Worm (Caenorhabditis elegans) whole organism, L2 larva: Measurements from ENCODE around the gene fbxa-10.
A peak's percentile ranks its signal among the peaks of the same experiment; 100 is the strongest.

ENCODE experiments used
- F13H6.1 ChIP-seq: sonication (generic microtip); optimal IDR thresholded peaks from 2 replicates; lab custom pipeline; 2016; ENCODE audit warnings: missing genetic modification characterization, missing compliant biosample characterization
- R02D3.7 ChIP-seq: fragments of 150-350 bp; optimal IDR thresholded peaks from 2 replicates; lab custom pipeline; 2014; ENCODE audit warnings: missing biosample characterization, missing genetic modification characterization
- Y55F3AM.14 ChIP-seq: fragments of 200-800 bp; sonication (Bioruptor generic); optimal IDR thresholded peaks from 2 replicates; lab custom pipeline; 2018; ENCODE audit warnings: mild to moderate bottlenecking, missing genetic modification characterization, missing compliant biosample characterization
- ZK546.5 ChIP-seq: sonication (generic microtip); optimal IDR thresholded peaks from 2 replicates; lab custom pipeline; 2017; ENCODE audit warnings: missing biosample characterization, missing genetic modification characterization
- alr-1 ChIP-seq: fragments of 150-350 bp; optimal IDR thresholded peaks from 2 replicates; lab custom pipeline; 2014; ENCODE audit warnings: missing biosample characterization, missing genetic modification characterization
- aly-2 ChIP-seq: fragments of 150-350 bp; optimal IDR thresholded peaks from 2 replicates; lab custom pipeline; 2014; ENCODE audit warnings: missing biosample characterization, missing genetic modification characterization
- ceh-16 ChIP-seq: fragments of 150-350 bp; optimal IDR thresholded peaks from 2 replicates; lab custom pipeline; 2014; ENCODE audit warnings: missing biosample characterization, missing genetic modification characterization
- dmd-4 ChIP-seq: sonication (generic microtip); optimal IDR thresholded peaks from 2 replicates; lab custom pipeline; 2017; ENCODE audit warnings: missing biosample characterization, missing genetic modification characterization
- egl-27 ChIP-seq: sonication (generic microtip); optimal IDR thresholded peaks from 3 replicates; lab custom pipeline; 2017; ENCODE audit warnings: missing biosample characterization, missing genetic modification reagents, missing genetic modification characterization
- elt-1 ChIP-seq: fragments of 150-350 bp; optimal IDR thresholded peaks from 2 replicates; lab custom pipeline; 2014; ENCODE audit warnings: missing biosample characterization, missing genetic modification characterization
- fos-1 ChIP-seq: fragments of 150-350 bp; optimal IDR thresholded peaks from 2 replicates; lab custom pipeline; 2014; ENCODE audit warnings: missing biosample characterization, missing genetic modification characterization
- gmeb-1 ChIP-seq: fragments of 150-350 bp; optimal IDR thresholded peaks from 2 replicates; lab custom pipeline; 2014; ENCODE audit warnings: missing biosample characterization, missing genetic modification characterization
- lin-39 ChIP-seq: fragments of 150-350 bp; optimal IDR thresholded peaks from 2 replicates; lab custom pipeline; 2014; ENCODE audit warnings: missing biosample characterization, missing genetic modification reagents, missing genetic modification characterization
- lsy-2 ChIP-seq, 2 experiments: fragments of 150-350 bp in 1 of 2; sonication (generic microtip) in 1 of 2; optimal IDR thresholded peaks; 2 replicates each; lab custom pipeline; 2014 to 2017; ENCODE audit warnings: missing biosample characterization in 2 of 2, missing genetic modification characterization in 2 of 2
- mab-5 ChIP-seq: fragments of 150-350 bp; optimal IDR thresholded peaks from 2 replicates; lab custom pipeline; 2014; ENCODE audit warnings: missing biosample characterization, missing genetic modification characterization
- mbf-1 ChIP-seq: sonication (generic microtip); optimal IDR thresholded peaks from 2 replicates; lab custom pipeline; 2017; ENCODE audit warnings: missing biosample characterization, missing genetic modification characterization
- mdl-1 ChIP-seq, 2 experiments: fragments of 150-350 bp in 1 of 2; sonication (generic microtip) in 1 of 2; optimal IDR thresholded peaks; 2 replicates each; lab custom pipeline; 2017; ENCODE audit warnings: missing biosample characterization in 2 of 2, missing genetic modification characterization in 2 of 2
- nhr-10 ChIP-seq: sonication (generic microtip); optimal IDR thresholded peaks from 2 replicates; lab custom pipeline; 2017; ENCODE audit warnings: missing biosample characterization, missing genetic modification characterization
- nhr-11 ChIP-seq: fragments of 150-350 bp; optimal IDR thresholded peaks from 2 replicates; lab custom pipeline; 2014; ENCODE audit warnings: missing biosample characterization, missing genetic modification characterization
- nhr-129 ChIP-seq: fragments of 150-350 bp; optimal IDR thresholded peaks from 2 replicates; lab custom pipeline; 2014; ENCODE audit warnings: missing biosample characterization, missing genetic modification characterization
- nhr-21 ChIP-seq: fragments of 150-350 bp; optimal IDR thresholded peaks from 2 replicates; lab custom pipeline; 2014; ENCODE audit warnings: missing biosample characterization, missing genetic modification characterization
- nhr-23 ChIP-seq: fragments of 150-350 bp; optimal IDR thresholded peaks from 2 replicates; lab custom pipeline; 2014; ENCODE audit warnings: missing biosample characterization, missing genetic modification reagents, missing genetic modification characterization
- nhr-25 ChIP-seq: fragments of 150-350 bp; sonication (generic microtip); optimal IDR thresholded peaks from 3 replicates; lab custom pipeline; 2014; ENCODE audit warnings: missing biosample characterization, missing genetic modification characterization
- skn-1 ChIP-seq: sonication (generic microtip); optimal IDR thresholded peaks from 2 replicates; lab custom pipeline; 2017; ENCODE audit warnings: missing biosample characterization, missing genetic modification characterization
- sma-9 ChIP-seq, 2 experiments: fragments of 150-350 bp in 1 of 2; sonication (generic microtip) in 1 of 2; optimal IDR thresholded peaks; 2 replicates each; lab custom pipeline; 2014 to 2016; ENCODE audit warnings: missing genetic modification characterization in 2 of 2, mild to moderate bottlenecking in 1 of 2, missing biosample characterization in 1 of 2, missing compliant biosample characterization in 1 of 2, missing genetic modification reagents in 1 of 2, moderate library complexity in 1 of 2
- unc-39 ChIP-seq: fragments of 150-350 bp; optimal IDR thresholded peaks from 2 replicates; lab custom pipeline; 2014; ENCODE audit warnings: missing biosample characterization, missing genetic modification characterization
- zag-1 ChIP-seq: fragments of 150-350 bp; optimal IDR thresholded peaks from 2 replicates; lab custom pipeline; 2014; ENCODE audit warnings: missing biosample characterization, missing genetic modification characterization
- ztf-1 ChIP-seq: fragments of 200-800 bp; sonication (Bioruptor generic); conservative IDR thresholded peaks from 2 replicates; pipeline ENCODE4 v1.3.6; 2022; ENCODE audit warnings: missing genetic modification characterization, missing compliant biosample characterization

fbxa-10 gene

DNA sequence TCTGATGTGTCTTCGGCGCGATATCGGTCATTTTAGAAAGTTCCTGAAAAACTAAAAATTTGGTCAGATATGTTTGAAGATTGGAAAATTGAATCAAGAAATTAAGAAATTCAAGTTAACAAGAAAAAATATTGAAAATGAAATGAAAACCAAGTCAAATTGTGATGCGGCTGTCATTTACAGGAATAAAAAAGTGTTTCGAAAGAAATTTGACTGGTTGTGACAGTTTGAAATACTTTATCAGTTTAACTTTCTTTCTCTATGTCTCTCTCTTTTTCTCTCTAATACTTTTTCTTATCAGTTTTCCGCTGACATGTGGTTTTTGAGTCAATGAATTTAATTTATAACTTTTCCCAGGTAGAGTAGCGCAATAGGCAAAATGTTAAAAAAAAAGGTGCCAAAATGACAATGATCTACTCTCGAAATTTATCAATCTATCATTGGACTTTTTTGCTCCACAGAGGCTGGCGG lies 16.1 kb upstream of the fbxa-10 start, which contains the start of gene fbxa-55:
Gene fbxa-55 (minus strand): TSS at position 51 of the 471 bp plus-strand sequence.
- TF ChIP-seq mab-5 (tag; lab: Kevin White, UChicago) (no peak), ceh-16 (tag; lab: Kevin White, UChicago) (no peak), R02D3.7 (tag; lab: Kevin White, UChicago) (no peak), nhr-10 (no peak), nhr-21 (tag; lab: Kevin White, UChicago) (no peak), fos-1 (tag; lab: Kevin White, UChicago) (peak; percentile 68), Y55F3AM.14 (no peak)

DNA sequence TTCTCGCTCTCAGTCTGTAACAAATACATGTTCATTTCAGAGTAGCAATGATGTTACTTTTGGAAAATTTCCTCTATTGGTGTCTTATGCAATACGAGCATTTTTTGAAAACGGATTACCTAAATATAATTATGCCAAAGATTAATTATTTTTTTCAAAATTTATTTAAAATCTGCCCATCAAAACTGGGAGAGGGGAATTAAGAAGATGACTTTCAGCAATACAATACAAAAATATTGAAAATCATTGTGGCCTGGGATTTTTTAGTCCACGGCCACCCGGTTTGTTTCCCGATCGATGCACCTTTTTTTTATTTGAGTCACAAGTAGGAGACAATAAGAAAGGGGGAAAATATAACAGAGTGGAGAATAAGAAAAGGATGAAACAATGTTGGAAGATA lies 14.2 kb upstream of the fbxa-10 start, which contains the start of gene fbxa-56:
Gene fbxa-56 (minus strand): TSS at position 101 of the 400 bp plus-strand sequence.
- TF ChIP-seq fos-1 (tag; lab: Kevin White, UChicago) = no peak
- TF ChIP-seq ztf-1 (GFP tag; lab: Robert Waterston, UW) = no peak
- TF ChIP-seq ceh-16 (tag; lab: Kevin White, UChicago) = no peak
- TF ChIP-seq nhr-23 (tag; lab: Kevin White, UChicago) = no peak
- TF ChIP-seq R02D3.7 (tag; lab: Kevin White, UChicago) = no peak
- TF ChIP-seq skn-1 = no peak
- TF ChIP-seq zag-1 (tag; lab: Kevin White, UChicago) = no peak
- TF ChIP-seq nhr-21 (tag; lab: Kevin White, UChicago) = no peak
- no peak for TF ChIP-seq lin-39 (tag; lab: Kevin White, UChicago)

DNA sequence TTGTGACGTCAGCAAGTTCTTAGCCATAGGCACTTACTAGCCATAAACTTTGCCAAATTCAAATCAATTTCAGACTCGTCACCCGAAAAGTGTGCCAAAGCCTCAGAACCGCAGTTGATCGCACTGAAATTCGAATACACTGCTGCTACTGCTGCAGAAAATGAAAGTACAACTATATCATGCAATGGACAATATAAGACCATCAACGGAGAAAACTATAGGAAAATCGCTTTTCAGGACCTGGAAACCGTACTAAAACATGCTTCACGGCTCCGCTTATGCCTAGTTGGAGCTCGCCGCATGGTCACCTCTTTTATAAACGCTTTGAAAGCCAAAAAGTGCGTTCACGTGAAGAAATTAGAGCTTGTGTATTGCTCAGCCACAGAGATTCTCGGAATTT lies 13.6 kb upstream of the fbxa-10 start, which contains the start of gene fbxa-22:
Gene fbxa-22 (plus strand): TSS at position 301 of the 400 bp plus-strand sequence.
- no peak for TF ChIP-seq mdl-1 (tag; optimal IDR thresholded peaks at IDR 0.05; lab: Kevin White, UChicago)
- TF ChIP-seq dmd-4 = no peak
- no peak for TF ChIP-seq ceh-16 (tag; lab: Kevin White, UChicago)
- no peak for TF ChIP-seq egl-27 (tag; lab: Kevin White, UChicago)
- no peak for TF ChIP-seq mbf-1 (tag; lab: Kevin White, UChicago)
- TF ChIP-seq lsy-2 (tag; optimal IDR thresholded peaks at IDR 0.05; lab: Kevin White, UChicago) = no peak
- no peak for TF ChIP-seq alr-1
- TF ChIP-seq, all 48 proteins: peak for 0

DNA sequence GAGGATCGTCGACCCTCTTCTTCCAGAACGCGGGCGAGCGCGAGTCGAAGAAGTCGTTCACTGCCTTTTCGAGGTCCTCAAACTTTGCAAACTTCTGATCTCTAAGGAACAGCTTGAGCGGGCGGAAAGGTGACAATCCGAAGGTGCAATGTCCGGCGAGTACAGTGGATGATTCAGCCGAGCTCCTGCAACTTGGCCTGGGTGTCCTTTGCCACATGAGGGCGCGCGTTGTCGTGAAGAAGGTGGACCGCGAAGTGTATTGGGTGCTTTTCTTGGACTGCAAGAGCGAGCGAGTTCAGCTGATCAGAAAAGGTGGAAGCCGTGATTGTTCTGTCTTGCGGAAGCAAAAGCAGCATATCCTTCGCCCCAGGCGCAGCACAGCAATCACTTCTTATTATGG lies 10.2 kb upstream of the fbxa-10 start:
- TF ChIP-seq elt-1 (tag; lab: Kevin White, UChicago) = no peak
- TF ChIP-seq gmeb-1 (tag; lab: Kevin White, UChicago) = no peak
- no peak for TF ChIP-seq alr-1
- no peak for TF ChIP-seq unc-39 (tag; lab: Kevin White, UChicago)
- TF ChIP-seq F13H6.1 = no peak
- TF ChIP-seq nhr-10 = no peak
- no peak for TF ChIP-seq nhr-11 (tag; lab: Kevin White, UChicago)
- no peak for TF ChIP-seq ZK546.5
- no peak for TF ChIP-seq aly-2 (tag; lab: Kevin White, UChicago)
- no peak for TF ChIP-seq nhr-25 (tag; lab: Kevin White, UChicago)
- TF ChIP-seq mdl-1 (tag; optimal IDR thresholded peaks at IDR 0.05; lab: Kevin White, UChicago) = no peak
- TF ChIP-seq, all 48 proteins: peak for 0

ce11 chrIII:943426-943927 lies 8.7 kb upstream of the fbxa-10 start, which contains the start of gene fbxa-59:
fbxa-59 (minus strand) TSS chrIII:943476.
- TF ChIP-seq fos-1 (tag; lab: Kevin White, UChicago) (peak; percentile 56), egl-27 (tag; lab: Kevin White, UChicago) (no peak), ceh-16 (tag; lab: Kevin White, UChicago) (no peak)

- TF ChIP-seq sma-9 (GFP tag; optimal IDR thresholded peaks at IDR 0.05; lab: Kevin White, UChicago) (peak; percentile 9), sma-9 (tag; optimal IDR thresholded peaks at IDR 0.05; lab: Kevin White, UChicago) (no peak), egl-27 (tag; lab: Kevin White, UChicago) (no peak), nhr-129 (tag; lab: Kevin White, UChicago) (peak; percentile 19), gmeb-1 (tag; lab: Kevin White, UChicago) (peak; percentile 28), fos-1 (tag; lab: Kevin White, UChicago) (peak; percentile 83), skn-1 (no peak)
- TF ChIP-seq, all 48 proteins: peak for 4
These were observed 5.9 kb upstream of the fbxa-10 start, which contains the start of gene fbxa-60 for ce11 chrIII:946250-946725. fbxa-60 (minus strand) TSS chrIII:946300.
